Fruit fly (Drosophila melanogaster) whole organism, embryonic: Measurements from ENCODE around the gene CG34348.
A peak's percentile ranks its signal among the peaks of the same experiment; 100 is the strongest.

Experiments used
- Aef1 ChIP-seq: fragments of 200-800 bp; sonication (Bioruptor generic); IDR thresholded peaks from 3 replicates; pipeline ENCODE4 v1.3.6; 2022; ENCODE audit warnings: missing biosample characterization, missing genetic modification characterization
- Awh ChIP-seq: fragments of 200-800 bp; sonication (Bioruptor generic); IDR thresholded peaks from 2 replicates; pipeline ENCODE4, ENCODE4 v1.3.6; 2022; ENCODE audit warnings: missing biosample characterization, missing genetic modification characterization
- Bgb ChIP-seq: fragments of 200-800 bp; sonication (Bioruptor generic); IDR thresholded peaks from 2 replicates; pipeline ENCODE4 v1.3.6; 2022; ENCODE audit warnings: missing biosample characterization, missing genetic modification characterization; ENCODE audit not compliant: partially characterized antibody
- CG10209 ChIP-seq: fragments of 200-800 bp; sonication (Bioruptor generic); optimal IDR thresholded peaks from 3 replicates; lab custom pipeline; 2017; ENCODE audit warnings: missing biosample characterization, mild to moderate bottlenecking, missing genetic modification characterization, missing genetic modification reagents
- CG10267 ChIP-seq: fragments of 200-800 bp; sonication (Bioruptor generic); optimal IDR thresholded peaks from 2 replicates; lab custom pipeline; 2018; ENCODE audit warnings: missing biosample characterization, mild to moderate bottlenecking, missing genetic modification characterization, moderate library complexity
- CG12942 ChIP-seq: fragments of 200-800 bp; sonication (Bioruptor generic); optimal IDR thresholded peaks from 3 replicates; lab custom pipeline; 2016; ENCODE audit warnings: missing biosample characterization, missing genetic modification characterization
- CG16813 ChIP-seq: fragments of 200-800 bp; sonication (Bioruptor generic); IDR thresholded peaks from 3 replicates; pipeline ENCODE4 v1.3.6; 2022; ENCODE audit warnings: missing biosample characterization, missing genetic modification characterization; ENCODE audit not compliant: partially characterized antibody
- CG17359 ChIP-seq: fragments of 200-800 bp; sonication (Bioruptor generic); optimal IDR thresholded peaks from 3 replicates; lab custom pipeline; 2018; ENCODE audit warnings: missing biosample characterization, mild to moderate bottlenecking, missing genetic modification characterization, moderate library complexity
- CG17361 ChIP-seq: fragments of 200-800 bp; sonication (Bioruptor generic); IDR thresholded peaks from 3 replicates; pipeline ENCODE4 v1.3.6; 2022; ENCODE audit warnings: missing biosample characterization, missing genetic modification characterization
- CG18476 ChIP-seq: fragments of 200-800 bp; sonication (Bioruptor generic); optimal IDR thresholded peaks from 2 replicates; lab custom pipeline; 2016; ENCODE audit warnings: missing biosample characterization, mild to moderate bottlenecking, missing genetic modification characterization
- CG18599 ChIP-seq: fragments of 200-800 bp; sonication (Bioruptor generic); optimal IDR thresholded peaks from 3 replicates; lab custom pipeline; 2017; ENCODE audit warnings: missing biosample characterization, missing genetic modification characterization, mild to moderate bottlenecking, moderate library complexity, missing genetic modification reagents
- CG2116 ChIP-seq: fragments of 200-800 bp; sonication (Bioruptor generic); optimal IDR thresholded peaks from 3 replicates; lab custom pipeline; 2018; ENCODE audit warnings: missing biosample characterization, mild to moderate bottlenecking, missing genetic modification characterization
- CG32767 ChIP-seq: fragments of 200-800 bp; sonication (Bioruptor generic); IDR thresholded peaks from 2 replicates; pipeline ENCODE4 v1.3.6; 2022; ENCODE audit warnings: missing biosample characterization, missing genetic modification characterization
- CG4328 ChIP-seq: fragments of 200-800 bp; sonication (Bioruptor generic); optimal IDR thresholded peaks from 3 replicates; lab custom pipeline; 2017; ENCODE audit warnings: missing biosample characterization, missing genetic modification reagents, missing genetic modification characterization
- CG7271 ChIP-seq: fragments of 200-800 bp; sonication (Bioruptor generic); optimal IDR thresholded peaks from 2 replicates; lab custom pipeline; 2018; ENCODE audit warnings: missing biosample characterization, mild to moderate bottlenecking, missing genetic modification characterization, moderate library complexity
- CG7786 ChIP-seq: fragments of 200-800 bp; sonication (Bioruptor generic); optimal IDR thresholded peaks from 2 replicates; lab custom pipeline; 2016; ENCODE audit warnings: missing biosample characterization, missing genetic modification characterization
- CG9797 ChIP-seq: fragments of 200-800 bp; sonication (Bioruptor generic); optimal IDR thresholded peaks from 3 replicates; lab custom pipeline; 2018; ENCODE audit warnings: missing biosample characterization, mild to moderate bottlenecking, missing genetic modification characterization
- Camta ChIP-seq: fragments of 200-800 bp; sonication (Bioruptor generic); optimal IDR thresholded peaks from 2 replicates; lab custom pipeline; 2016; ENCODE audit warnings: missing biosample characterization, missing genetic modification characterization
- D19A ChIP-seq: fragments of 200-800 bp; optimal IDR thresholded peaks from 3 replicates; lab custom pipeline; 2019; ENCODE audit warnings: missing biosample characterization, mild to moderate bottlenecking, missing genetic modification characterization, moderate library complexity
- ERR ChIP-seq: fragments of 200-800 bp; sonication (Bioruptor generic); optimal IDR thresholded peaks from 2 replicates; lab custom pipeline; 2016; ENCODE audit warnings: missing biosample characterization, missing genetic modification characterization
- HHEX ChIP-seq: fragments of 200-800 bp; sonication (Bioruptor generic); optimal IDR thresholded peaks from 3 replicates; lab custom pipeline; 2017; ENCODE audit warnings: missing biosample characterization, mild to moderate bottlenecking, missing genetic modification characterization, missing genetic modification reagents
- Hmr ChIP-seq: fragments of 200-800 bp; sonication (Bioruptor generic); optimal IDR thresholded peaks from 3 replicates; lab custom pipeline; 2017; ENCODE audit warnings: mild to moderate bottlenecking, missing biosample characterization, missing genetic modification reagents, missing genetic modification characterization
- Hmx ChIP-seq: fragments of 200-800 bp; sonication (Bioruptor generic); optimal IDR thresholded peaks from 2 replicates; lab custom pipeline; 2016; ENCODE audit warnings: missing biosample characterization, missing genetic modification characterization
- NC2α ChIP-seq: fragments of 200-800 bp; sonication (Bioruptor generic); optimal IDR thresholded peaks from 2 replicates; lab custom pipeline; 2016; ENCODE audit warnings: missing biosample characterization, missing genetic modification characterization
- Rx ChIP-seq: fragments of 200-800 bp; sonication (Bioruptor generic); IDR thresholded peaks from 2 replicates; pipeline ENCODE4 v1.3.6; 2022; ENCODE audit warnings: missing biosample characterization, missing genetic modification characterization
- Sin3A ChIP-seq: fragments of >200 bp; optimal IDR thresholded peaks from 2 replicates; lab custom pipeline; 2018
- Sox100B ChIP-seq: fragments of 200-800 bp; sonication (Bioruptor generic); optimal IDR thresholded peaks from 3 replicates; lab custom pipeline; 2018; ENCODE audit warnings: missing biosample characterization, mild to moderate bottlenecking, missing genetic modification characterization
- Sry-β ChIP-seq: fragments of 200-800 bp; sonication (Bioruptor generic); optimal IDR thresholded peaks from 2 replicates; lab custom pipeline; 2018; ENCODE audit warnings: missing biosample characterization, mild to moderate bottlenecking, missing genetic modification characterization, moderate library complexity
- ap ChIP-seq: fragments of 200-800 bp; sonication (Bioruptor generic); IDR thresholded peaks from 2 replicates; pipeline ENCODE4 v1.3.6; 2022; ENCODE audit warnings: missing biosample characterization, missing genetic modification characterization
- chinmo ChIP-seq: fragments of 200-800 bp; sonication (Bioruptor generic); IDR thresholded peaks from 4 replicates; pipeline ENCODE4 v1.3.6; 2022; ENCODE audit warnings: missing biosample characterization, missing genetic modification characterization; ENCODE audit not compliant: partially characterized antibody
- croc ChIP-seq: fragments of 200-800 bp; sonication (Bioruptor generic); conservative IDR thresholded peaks from 3 replicates; pipeline ENCODE4 v1.3.6; 2022; ENCODE audit warnings: missing biosample characterization, missing genetic modification characterization
- danr ChIP-seq: fragments of 200-800 bp; sonication (Bioruptor generic); IDR thresholded peaks from 2 replicates; pipeline ENCODE4 v1.3.6; 2022; ENCODE audit warnings: missing biosample characterization, missing genetic modification characterization
- grau ChIP-seq: fragments of 200-800 bp; optimal IDR thresholded peaks from 3 replicates; lab custom pipeline; 2019; ENCODE audit warnings: missing biosample characterization, mild to moderate bottlenecking, missing genetic modification characterization, moderate library complexity
- hb ChIP-seq: fragments of 200-800 bp; sonication (Bioruptor generic); IDR thresholded peaks from 3 replicates; pipeline ENCODE4 v1.3.6; 2022; ENCODE audit warnings: missing biosample characterization, missing genetic modification characterization; ENCODE audit not compliant: partially characterized antibody
- hth ChIP-seq: fragments of >200 bp; optimal IDR thresholded peaks from 2 replicates; lab custom pipeline; 2017; ENCODE audit warnings: inconsistent platforms
- insv ChIP-seq, 2 experiments: fragments of 200-800 bp; sonication (Bioruptor generic); optimal IDR thresholded peaks; 3 replicates each; lab custom pipeline; 2016 to 2018; ENCODE audit warnings: missing biosample characterization in 2 of 2, missing genetic modification characterization in 2 of 2
- jumu ChIP-seq: fragments of 200-800 bp; sonication (Bioruptor generic); optimal IDR thresholded peaks from 3 replicates; lab custom pipeline; 2016; ENCODE audit warnings: missing biosample characterization, missing genetic modification characterization
- knrl ChIP-seq: fragments of 200-800 bp; sonication (Bioruptor generic); IDR thresholded peaks from 3 replicates; pipeline ENCODE4 v1.3.6; 2022; ENCODE audit warnings: missing biosample characterization, missing genetic modification characterization; ENCODE audit not compliant: partially characterized antibody
- lab ChIP-seq: fragments of 200-800 bp; sonication (Bioruptor generic); optimal IDR thresholded peaks from 3 replicates; lab custom pipeline; 2017; ENCODE audit warnings: missing biosample characterization, missing genetic modification characterization, mild to moderate bottlenecking, moderate library complexity, missing genetic modification reagents
- lola ChIP-seq, 3 experiments: fragments of >200 bp in 2 of 3; fragments of 200-800 bp in 1 of 3; sonication (Bioruptor generic) in 1 of 3; optimal IDR thresholded peaks; 2 replicates each; lab custom pipeline; 2017 to 2019; ENCODE audit warnings: missing biosample characterization in 3 of 3, missing genetic modification characterization in 3 of 3, mild to moderate bottlenecking in 1 of 3, moderate library complexity in 1 of 3
- luna ChIP-seq: fragments of 200-800 bp; sonication (Bioruptor generic); optimal IDR thresholded peaks from 2 replicates; lab custom pipeline; 2016; ENCODE audit warnings: missing biosample characterization, missing genetic modification characterization
- nerfin-2 ChIP-seq: fragments of 200-800 bp; sonication (Bioruptor generic); IDR thresholded peaks from 2 replicates; pipeline ENCODE4 v1.3.6; 2022; ENCODE audit warnings: missing biosample characterization, missing genetic modification characterization; ENCODE audit not compliant: partially characterized antibody
- otp ChIP-seq: fragments of 200-800 bp; sonication (Bioruptor generic); IDR thresholded peaks from 3 replicates; pipeline ENCODE4, ENCODE4 v1.3.6; 2022; ENCODE audit warnings: missing biosample characterization, missing genetic modification characterization
- schlank ChIP-seq: fragments of 200-800 bp; sonication (Bioruptor generic); optimal IDR thresholded peaks from 2 replicates; lab custom pipeline; 2018; ENCODE audit warnings: missing biosample characterization, mild to moderate bottlenecking, missing genetic modification characterization
- sna ChIP-seq: fragments of 200-800 bp; sonication (Bioruptor generic); IDR thresholded peaks from 2 replicates; pipeline ENCODE4 v1.3.6; 2022; ENCODE audit warnings: missing biosample characterization, missing genetic modification characterization; ENCODE audit not compliant: partially characterized antibody
- wek ChIP-seq: fragments of 200-800 bp; sonication (Bioruptor generic); optimal IDR thresholded peaks from 3 replicates; lab custom pipeline; 2018; ENCODE audit warnings: missing biosample characterization, mild to moderate bottlenecking, missing genetic modification characterization, moderate library complexity
- zen ChIP-seq: fragments of 200-800 bp; sonication (Bioruptor generic); optimal IDR thresholded peaks from 3 replicates; lab custom pipeline; 2018; ENCODE audit warnings: missing biosample characterization, mild to moderate bottlenecking, missing genetic modification characterization, moderate library complexity
- zf30C ChIP-seq: fragments of 200-800 bp; sonication (Bioruptor generic); optimal IDR thresholded peaks from 3 replicates; lab custom pipeline; 2018; ENCODE audit warnings: missing biosample characterization, mild to moderate bottlenecking, missing genetic modification characterization

Gene CG34348

DNA sequence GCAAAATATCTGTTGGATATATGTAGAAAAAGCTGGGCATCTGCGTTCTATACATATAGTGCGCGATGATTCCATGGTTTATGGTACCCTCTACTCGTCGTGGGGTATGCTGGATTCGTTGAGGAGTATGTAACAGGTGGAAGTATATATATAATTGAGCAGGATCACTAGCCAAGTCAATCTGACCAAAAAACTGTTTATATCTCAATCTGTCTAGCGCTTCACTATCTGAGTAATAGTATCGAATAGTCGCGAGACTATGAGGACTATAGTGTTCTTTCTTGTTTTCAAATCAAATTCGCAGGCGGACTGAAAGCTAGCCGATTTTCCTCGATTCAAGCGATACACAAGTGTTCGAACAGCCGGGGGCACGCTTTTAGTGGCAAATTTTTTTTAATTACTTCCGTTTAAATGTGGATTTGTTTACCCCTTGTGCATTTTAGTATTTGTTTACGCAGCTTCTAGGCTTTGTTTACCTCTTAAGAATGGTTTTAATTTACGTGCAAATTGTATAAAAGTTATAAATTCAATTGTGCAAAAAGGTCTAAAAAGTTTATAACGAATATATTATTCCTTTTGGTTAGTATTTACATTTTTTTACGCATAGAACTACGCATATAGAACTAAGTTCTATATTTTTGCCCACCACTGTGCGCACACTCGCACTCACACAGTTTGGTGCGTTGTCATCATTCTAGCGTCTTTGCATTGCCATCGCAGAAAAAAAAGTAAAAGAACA is 51.1 kb downstream of the CG34348 start (continued):
- TF ChIP-seq hb (GFP tag; lab: Robert Waterston, UW), result no peak
- no peak for TF ChIP-seq Sry-β (GFP tag; lab: Kevin White, UChicago)
- peak; percentile 81 for TF ChIP-seq CG7786 (GFP tag; lab: Kevin White, UChicago)
- no peak for TF ChIP-seq CG9797 (GFP tag; lab: Kevin White, UChicago)
- TF ChIP-seq zf30C (GFP tag; lab: Kevin White, UChicago), result no peak
- TF ChIP-seq D19A (tag; lab: Kevin White, UChicago), result peak; percentile 65
- TF ChIP-seq Hmr (GFP tag; lab: Kevin White, UChicago), result peak; percentile 84
- peak; percentile 78 for TF ChIP-seq grau (tag; lab: Kevin White, UChicago)
- TF ChIP-seq Hmx (GFP tag; lab: Kevin White, UChicago), result peak; percentile 39
- peak; percentile 64 for TF ChIP-seq CG12942 (GFP tag; lab: Kevin White, UChicago)
- TF ChIP-seq CG10267, result peak; percentile 57
- 0 out of 4 replicates have a peak, but pooled peaks have one; percentile 20 for TF ChIP-seq chinmo (GFP tag; lab: Robert Waterston, UW)
- TF ChIP-seq Camta (GFP tag; lab: Kevin White, UChicago), result peak; percentile 70
- peak; percentile 71 for TF ChIP-seq HHEX (GFP tag; lab: Kevin White, UChicago)
- TF ChIP-seq knrl (GFP tag; lab: Robert Waterston, UW), result no peak
- no peak for TF ChIP-seq luna
- TF ChIP-seq hth (lab: Kevin White, UChicago), result no peak
- peak; percentile 48 for TF ChIP-seq CG4328 (GFP tag; lab: Kevin White, UChicago)
- TF ChIP-seq ERR (GFP tag; lab: Kevin White, UChicago), result peak; percentile 68
- peak; percentile 70 for TF ChIP-seq schlank (tag; lab: Kevin White, UChicago)
- TF ChIP-seq CG2116 (GFP tag; lab: Kevin White, UChicago), result no peak
- TF ChIP-seq CG18599 (GFP tag; lab: Kevin White, UChicago), result peak; percentile 84
- peak; percentile 31 for TF ChIP-seq NC2α
- TF ChIP-seq Aef1, result peak; percentile 88
- peak; percentile 80 for TF ChIP-seq CG17359 (tag; lab: Kevin White, UChicago)
- TF ChIP-seq insv (GFP tag; optimal IDR thresholded peaks at IDR 0.05; lab: Kevin White, UChicago), result no peak
- peak; percentile 83 for TF ChIP-seq Awh (GFP tag; lab: Robert Waterston, UW)
- no peak for TF ChIP-seq CG7271
- TF ChIP-seq lola (GFP tag; optimal IDR thresholded peaks at IDR 0.05; lab: Kevin White, UChicago), result peak in 1 of 3 experiments; percentile 60
- TF ChIP-seq Sox100B (GFP tag; lab: Kevin White, UChicago), result peak; percentile 76
- no peak for TF ChIP-seq CG16813 (GFP tag; lab: Robert Waterston, UW)
- peak; percentile 56 for TF ChIP-seq zen (tag; lab: Kevin White, UChicago)
- no peak for TF ChIP-seq sna (GFP tag; lab: Robert Waterston, UW)
- peak; percentile 88 for TF ChIP-seq lab (GFP tag; lab: Kevin White, UChicago)
- TF ChIP-seq CG32767 (GFP tag; lab: Robert Waterston, UW), result peak; percentile 71
- TF ChIP-seq wek, result peak; percentile 30
- peak; percentile 43; the same call in 1 of the 3 replicates for TF ChIP-seq croc (GFP tag; lab: Robert Waterston, UW)
- TF ChIP-seq otp (GFP tag; lab: Robert Waterston, UW), result peak; percentile 59; the same call in 2 of the 3 replicates
- TF ChIP-seq jumu, result peak; percentile 84
- peak; percentile 74 for TF ChIP-seq ap (GFP tag; lab: Robert Waterston, UW)
- peak; percentile 76 for TF ChIP-seq CG17361 (GFP tag; lab: Robert Waterston, UW)
- TF ChIP-seq nerfin-2 (GFP tag; lab: Robert Waterston, UW), result no peak
- TF ChIP-seq Sin3A (lab: Kevin White, UChicago), result no peak
- TF ChIP-seq CG18476 (GFP tag; lab: Kevin White, UChicago), result peak; percentile 68
- peak; percentile 43 for TF ChIP-seq danr (GFP tag; lab: Robert Waterston, UW)
- TF ChIP-seq CG10209, result peak; percentile 81
- peak; percentile 78 for TF ChIP-seq Rx (GFP tag; lab: Robert Waterston, UW)
- TF ChIP-seq Bgb (GFP tag; lab: Robert Waterston, UW), result no peak
